Worm (Caenorhabditis elegans) whole organism, young adult: ENCODE data around the gene dos-2.
A peak's percentile ranks its signal among the peaks of the same experiment; 100 is the strongest.

Experiments
- B0019.2 ChIP-seq: fragments of 200-800 bp; sonication (Bioruptor generic); conservative IDR thresholded peaks from 2 replicates; pipeline ENCODE4 v1.3.6; 2022; ENCODE audit warnings: missing genetic modification reagents, missing genetic modification characterization, missing compliant biosample characterization
- B0336.3 ChIP-seq: fragments of 200-800 bp; sonication (Bioruptor generic); IDR thresholded peaks from 2 replicates; pipeline ENCODE4 v1.3.6; 2022; ENCODE audit warnings: missing genetic modification characterization, missing compliant biosample characterization
- F22D6.2 ChIP-seq: sonication (generic microtip); optimal IDR thresholded peaks from 2 replicates; lab custom pipeline; 2016; ENCODE audit warnings: mild to moderate bottlenecking, missing genetic modification characterization, missing compliant biosample characterization
- F23B12.7 ChIP-seq: sonication (generic microtip); optimal IDR thresholded peaks from 2 replicates; lab custom pipeline; 2017; ENCODE audit warnings: missing genetic modification characterization, mild to moderate bottlenecking, missing compliant biosample characterization, antibody characterized with exemption, moderate library complexity; ENCODE audit not compliant: insufficient read depth
- F33H1.4 ChIP-seq: fragments of 200-800 bp; sonication (Bioruptor generic); IDR thresholded peaks from 2 replicates; pipeline ENCODE4 v1.3.6; 2022; ENCODE audit warnings: missing genetic modification reagents, missing genetic modification characterization, missing compliant biosample characterization
- F49E8.2 ChIP-seq: sonication (generic microtip); optimal IDR thresholded peaks from 3 replicates; lab custom pipeline; 2017; ENCODE audit warnings: missing genetic modification characterization, mild to moderate bottlenecking, missing compliant biosample characterization, antibody characterized with exemption, moderate library complexity; ENCODE audit not compliant: insufficient read depth
- F57A8.1 ChIP-seq: fragments of 200-800 bp; sonication (Bioruptor generic); optimal IDR thresholded peaks from 2 replicates; lab custom pipeline; 2018; ENCODE audit warnings: mild to moderate bottlenecking, missing genetic modification characterization, moderate library complexity, missing compliant biosample characterization
- Y95B8A.8 ChIP-seq: fragments of 200-800 bp; sonication (Bioruptor generic); IDR thresholded peaks from 2 replicates; pipeline ENCODE4 v1.3.6; 2022; ENCODE audit warnings: missing genetic modification reagents, missing genetic modification characterization, missing compliant biosample characterization
- akir-1 ChIP-seq: fragments of 200-800 bp; sonication (Bioruptor generic); optimal IDR thresholded peaks from 2 replicates; lab custom pipeline; 2018; ENCODE audit warnings: mild to moderate bottlenecking, missing genetic modification characterization, moderate library complexity, missing compliant biosample characterization
- athp-1 ChIP-seq: sonication (generic microtip); optimal IDR thresholded peaks from 2 replicates; lab custom pipeline; 2017; ENCODE audit warnings: mild to moderate bottlenecking, missing genetic modification characterization, missing compliant biosample characterization
- attf-3 ChIP-seq: fragments of 200-800 bp; sonication (Bioruptor generic); conservative IDR thresholded peaks from 2 replicates; pipeline ENCODE4 v1.3.6; 2022; ENCODE audit warnings: missing genetic modification reagents, missing genetic modification characterization, missing compliant biosample characterization
- cebp-2 ChIP-seq: fragments of 200-800 bp; sonication (Bioruptor generic); IDR thresholded peaks from 2 replicates; pipeline ENCODE4 v1.3.6; 2022; ENCODE audit warnings: missing genetic modification characterization, missing compliant biosample characterization
- ceh-91 ChIP-seq: fragments of 200-800 bp; sonication (Bioruptor generic); IDR thresholded peaks from 2 replicates; pipeline ENCODE4 v1.3.6; 2022; ENCODE audit warnings: missing genetic modification reagents, missing genetic modification characterization, missing compliant biosample characterization
- chd-7 ChIP-seq: sonication (generic microtip); optimal IDR thresholded peaks from 2 replicates; lab custom pipeline; 2016; ENCODE audit warnings: mild to moderate bottlenecking, missing genetic modification characterization, moderate library complexity, missing compliant biosample characterization
- efl-1 ChIP-seq: fragments of 150-350 bp; optimal IDR thresholded peaks from 2 replicates; lab custom pipeline; 2014; ENCODE audit warnings: missing biosample characterization, missing genetic modification reagents, missing genetic modification characterization
- ekl-4 ChIP-seq: fragments of 200-800 bp; sonication (Bioruptor generic); IDR thresholded peaks from 2 replicates; pipeline ENCODE4 v1.3.6; 2022; ENCODE audit warnings: missing genetic modification reagents, missing genetic modification characterization, missing compliant biosample characterization
- hsf-1 ChIP-seq: fragments of 200-800 bp; sonication (Bioruptor generic); IDR thresholded peaks from 2 replicates; pipeline ENCODE4 v1.3.6; 2022; ENCODE audit warnings: missing genetic modification reagents, missing genetic modification characterization, missing compliant biosample characterization
- lag-1 ChIP-seq: fragments of 200-800 bp; sonication (Bioruptor generic); IDR thresholded peaks from 2 replicates; pipeline ENCODE4 v1.3.6; 2022; ENCODE audit warnings: missing genetic modification reagents, missing genetic modification characterization, missing compliant biosample characterization
- let-526 ChIP-seq: fragments of 200-800 bp; sonication (Bioruptor generic); IDR thresholded peaks from 2 replicates; pipeline ENCODE4 v1.3.6; 2022; ENCODE audit warnings: missing genetic modification reagents, missing genetic modification characterization, missing compliant biosample characterization
- lin-35 ChIP-seq, 3 experiments: fragments of 150-350 bp in 2 of 3; sonication (generic microtip) in 1 of 3; optimal IDR thresholded peaks; 2 replicates each; lab custom pipeline; 2014 to 2018; ENCODE audit warnings: missing biosample characterization in 3 of 3, missing genetic modification characterization in 3 of 3, missing genetic modification reagents in 3 of 3
- lin-40 ChIP-seq: sonication (generic microtip); optimal IDR thresholded peaks from 2 replicates; lab custom pipeline; 2016; ENCODE audit warnings: missing genetic modification characterization, mild to moderate bottlenecking, missing compliant biosample characterization, missing genotype, missing genetic modification reagents
- lin-54 ChIP-seq: fragments of 200-800 bp; sonication (Bioruptor generic); optimal IDR thresholded peaks from 2 replicates; lab custom pipeline; 2018; ENCODE audit warnings: mild to moderate bottlenecking, missing genetic modification characterization, missing compliant biosample characterization
- lsl-1 ChIP-seq: fragments of 200-800 bp; sonication (Bioruptor generic); optimal IDR thresholded peaks from 2 replicates; lab custom pipeline; 2018; ENCODE audit warnings: mild to moderate bottlenecking, missing genetic modification characterization, moderate library complexity, missing compliant biosample characterization
- lsy-27 ChIP-seq: sonication (generic microtip); optimal IDR thresholded peaks from 2 replicates; lab custom pipeline; 2017; ENCODE audit warnings: missing genetic modification characterization, mild to moderate bottlenecking, missing compliant biosample characterization, antibody characterized with exemption, missing genotype, borderline replicate concordance; ENCODE audit not compliant: insufficient read depth
- madf-10 ChIP-seq: sonication (generic microtip); optimal IDR thresholded peaks from 2 replicates; lab custom pipeline; 2016; ENCODE audit warnings: mild to moderate bottlenecking, missing genetic modification characterization, missing compliant biosample characterization
- madf-3 ChIP-seq: fragments of 200-800 bp; sonication (Bioruptor generic); IDR thresholded peaks from 2 replicates; pipeline ENCODE4 v1.3.6; 2022; ENCODE audit warnings: missing genetic modification reagents, missing genetic modification characterization, missing compliant biosample characterization
- madf-6 ChIP-seq: fragments of 200-800 bp; sonication (Bioruptor generic); IDR thresholded peaks from 2 replicates; pipeline ENCODE4 v1.3.6; 2022; ENCODE audit warnings: missing genetic modification reagents, missing genetic modification characterization, missing compliant biosample characterization
- madf-8 ChIP-seq: fragments of 200-800 bp; sonication (Bioruptor generic); conservative IDR thresholded peaks from 2 replicates; pipeline ENCODE4 v1.3.6; 2022; ENCODE audit warnings: missing genetic modification reagents, missing genetic modification characterization, missing compliant biosample characterization
- nhr-90 ChIP-seq: sonication (generic microtip); optimal IDR thresholded peaks from 2 replicates; lab custom pipeline; 2016; ENCODE audit warnings: missing genotype, mild to moderate bottlenecking, missing genetic modification characterization, missing compliant biosample characterization
- tbp1 ChIP-seq: fragments of 200-800 bp; sonication (Bioruptor generic); optimal IDR thresholded peaks from 2 replicates; lab custom pipeline; 2018; ENCODE audit warnings: mild to moderate bottlenecking, missing genetic modification characterization, missing compliant biosample characterization
- unc-130 ChIP-seq: sonication (generic microtip); optimal IDR thresholded peaks from 2 replicates; lab custom pipeline; 2016; ENCODE audit warnings: missing genetic modification reagents, missing genetic modification characterization, missing compliant biosample characterization
- xnd-1 ChIP-seq: sonication (generic microtip); optimal IDR thresholded peaks from 2 replicates; lab custom pipeline; 2016; ENCODE audit warnings: missing genotype, missing genetic modification reagents, missing genetic modification characterization, missing compliant biosample characterization
- ztf-25 ChIP-seq: fragments of 200-800 bp; sonication (Bioruptor generic); IDR thresholded peaks from 2 replicates; pipeline ENCODE4 v1.3.6; 2022; ENCODE audit warnings: missing genetic modification reagents, missing genetic modification characterization, missing compliant biosample characterization

Gene dos-2

ce11 chrII:3931825-3932224 is 44.2 kb upstream of the dos-2 start (continued):
- TF ChIP-seq tbp1 (GFP tag; lab: Kevin White, UChicago): peak; percentile 39
- TF ChIP-seq F33H1.4 (GFP tag; lab: Robert Waterston, UW): peak; percentile 33; the same call in 1 of the 2 replicates
- peak; percentile 40; the same call in 1 of the 2 replicates for TF ChIP-seq hsf-1
- TF ChIP-seq F49E8.2: peak; percentile 2
- no peak for TF ChIP-seq madf-10
- TF ChIP-seq madf-6 (GFP tag; lab: Robert Waterston, UW): peak; percentile 65
- peak; percentile 18 for TF ChIP-seq chd-7 (tag; lab: Kevin White, UChicago)

ce11 chrII:3933640-3934039 is 42.4 kb upstream of the dos-2 start, which contains the start of gene Y14H12B.2:
Gene Y14H12B.2 (minus strand): TSS chrII:3933740.
- no peak for TF ChIP-seq cebp-2 (GFP tag; lab: Robert Waterston, UW)
- TF ChIP-seq ztf-25 (GFP tag; lab: Robert Waterston, UW): no peak
- no peak for TF ChIP-seq Y95B8A.8 (GFP tag; lab: Robert Waterston, UW)
- TF ChIP-seq ceh-91 (GFP tag; lab: Robert Waterston, UW): no peak
- TF ChIP-seq lag-1 (GFP tag; lab: Robert Waterston, UW): no peak
- TF ChIP-seq F23B12.7 (tag; lab: Kevin White, UChicago): no peak
- no peak for TF ChIP-seq lsy-27 (tag; lab: Kevin White, UChicago)
- no peak for TF ChIP-seq let-526 (GFP tag; lab: Robert Waterston, UW)
- no peak for TF ChIP-seq F57A8.1
- TF ChIP-seq attf-3 (GFP tag; lab: Robert Waterston, UW): no peak
- no peak for TF ChIP-seq akir-1 (GFP tag; lab: Kevin White, UChicago)
- TF ChIP-seq athp-1: no peak
- TF ChIP-seq unc-130 (GFP tag; lab: Kevin White, UChicago): no peak
- no peak for TF ChIP-seq lsl-1 (GFP tag; lab: Kevin White, UChicago)
- no peak for TF ChIP-seq nhr-90 (tag; lab: Kevin White, UChicago)

ce11 chrII:3934085-3934484 is 42.0 kb upstream of the dos-2 start, which contains the start of gene Y14H12B.1:
Gene Y14H12B.1 (plus strand): TSS chrII:3934447.
- peak; percentile 17 for TF ChIP-seq efl-1 (GFP tag; lab: Kevin White, UChicago)
- peak; percentile 82 for TF ChIP-seq madf-6 (GFP tag; lab: Robert Waterston, UW)
- TF ChIP-seq lin-40 (tag; lab: Kevin White, UChicago): no peak
- TF ChIP-seq lin-35 (GFP tag; optimal IDR thresholded peaks at IDR 0.05; lab: Kevin White, UChicago): no peak
- TF ChIP-seq xnd-1 (tag; lab: Kevin White, UChicago): peak; percentile 74
- TF ChIP-seq F33H1.4 (GFP tag; lab: Robert Waterston, UW): peak; percentile 88
- TF ChIP-seq lsl-1 (GFP tag; lab: Kevin White, UChicago): peak; percentile 84
- TF ChIP-seq madf-8 (GFP tag; lab: Robert Waterston, UW): peak; percentile 72

ce11 chrII:3935098-3935497 is 40.9 kb upstream of the dos-2 start:
- TF ChIP-seq B0336.3 (GFP tag; lab: Robert Waterston, UW) (0 out of 2 replicates have a peak, but pooled peaks have one; percentile 27), F22D6.2 (tag; lab: Kevin White, UChicago) (no peak), ekl-4 (GFP tag; lab: Robert Waterston, UW) (0 out of 2 replicates have a peak, but pooled peaks have one; percentile 19), madf-6 (GFP tag; lab: Robert Waterston, UW) (peak; percentile 51; the same call in 1 of the 2 replicates), B0019.2 (GFP tag; lab: Robert Waterston, UW) (no peak), lin-54 (GFP tag; lab: Kevin White, UChicago) (peak; percentile 2), madf-3 (GFP tag; lab: Robert Waterston, UW) (peak; percentile 71; the same call in 1 of the 2 replicates)
